Worm (Caenorhabditis elegans) whole organism, L4 larva: ENCODE data around the gene K07H8.5.

Experiments used
- F10B5.3 ChIP-seq: sonication (generic microtip); optimal IDR thresholded peaks from 2 replicates; lab custom pipeline; 2016; ENCODE audit warnings: mild to moderate bottlenecking, missing genetic modification characterization, missing compliant biosample characterization
- F26F4.8 ChIP-seq: fragments of 200-800 bp; sonication (Bioruptor generic); conservative IDR thresholded peaks from 2 replicates; pipeline ENCODE4 v1.3.6; 2022; ENCODE audit warnings: missing genetic modification characterization, missing compliant biosample characterization
- F49E8.2 ChIP-seq: sonication (generic microtip); optimal IDR thresholded peaks from 2 replicates; lab custom pipeline; 2016; ENCODE audit warnings: missing compliant biosample characterization, mild to moderate bottlenecking, missing genetic modification characterization, borderline replicate concordance
- T26A8.4 ChIP-seq: fragments of 200-800 bp; sonication (Bioruptor generic); IDR thresholded peaks from 2 replicates; pipeline ENCODE4 v1.3.6; 2022; ENCODE audit warnings: missing genetic modification characterization, missing compliant biosample characterization
- Y105C5A.15 ChIP-seq: fragments of 200-800 bp; sonication (Bioruptor generic); IDR thresholded peaks from 2 replicates; pipeline ENCODE4 v1.3.6; 2022; ENCODE audit warnings: missing genetic modification characterization, missing compliant biosample characterization
- Y48G9A.11 ChIP-seq: fragments of 200-800 bp; sonication (Bioruptor generic); IDR thresholded peaks from 2 replicates; pipeline ENCODE4 v1.3.6; 2022; ENCODE audit warnings: missing genetic modification reagents, missing genetic modification characterization, missing compliant biosample characterization
- Y5F2A.4 ChIP-seq: fragments of 200-800 bp; sonication (Bioruptor generic); optimal IDR thresholded peaks from 2 replicates; lab custom pipeline; 2018; ENCODE audit warnings: mild to moderate bottlenecking, missing genetic modification characterization, missing compliant biosample characterization
- Y75B8A.6 ChIP-seq: fragments of 200-800 bp; sonication (Bioruptor generic); IDR thresholded peaks from 2 replicates; pipeline ENCODE4 v1.3.6; 2022; ENCODE audit warnings: missing genetic modification reagents, missing genetic modification characterization, missing compliant biosample characterization
- ZK337.2 ChIP-seq: fragments of 200-800 bp; sonication (Bioruptor generic); IDR thresholded peaks from 2 replicates; pipeline ENCODE4 v1.3.6; 2022; ENCODE audit warnings: missing genetic modification reagents, missing genetic modification characterization, missing compliant biosample characterization
- aha-1 ChIP-seq: fragments of 150-350 bp; peaks from one replicate; lab custom pipeline; 2014; ENCODE audit warnings: missing biosample characterization, missing genetic modification characterization
- aly-2 ChIP-seq: sonication (generic microtip); optimal IDR thresholded peaks from 2 replicates; lab custom pipeline; 2018; ENCODE audit warnings: missing biosample characterization, missing genetic modification characterization
- arid-1 ChIP-seq: fragments of 200-800 bp; sonication (Bioruptor generic); conservative IDR thresholded peaks from 2 replicates; pipeline ENCODE4 v1.3.6; 2022; ENCODE audit warnings: missing genetic modification reagents, missing genetic modification characterization, missing compliant biosample characterization
- ceh-32 ChIP-seq: sonication (generic microtip); optimal IDR thresholded peaks from 2 replicates; lab custom pipeline; 2016; ENCODE audit warnings: mild to moderate bottlenecking, missing genetic modification characterization, missing compliant biosample characterization; ENCODE audit not compliant: poor library complexity
- cey-2 ChIP-seq: sonication (generic microtip); optimal IDR thresholded peaks from 3 replicates; lab custom pipeline; 2017; ENCODE audit warnings: missing genetic modification characterization, mild to moderate bottlenecking, missing compliant biosample characterization, antibody characterized with exemption, borderline replicate concordance; ENCODE audit not compliant: insufficient read depth
- ctbp-1 ChIP-seq: fragments of 200-800 bp; sonication (Bioruptor generic); IDR thresholded peaks from 2 replicates; pipeline ENCODE4 v1.3.6; 2022; ENCODE audit warnings: missing genetic modification reagents, missing genetic modification characterization, missing compliant biosample characterization
- daf-8 ChIP-seq: fragments of 200-800 bp; sonication (Bioruptor generic); IDR thresholded peaks from 2 replicates; pipeline ENCODE4 v1.3.6; 2022; ENCODE audit warnings: missing genetic modification characterization, missing compliant biosample characterization
- dmd-6 ChIP-seq: fragments of 200-800 bp; sonication (Bioruptor generic); IDR thresholded peaks from 2 replicates; pipeline ENCODE4 v1.3.6; 2022; ENCODE audit warnings: missing genetic modification reagents, missing genetic modification characterization, missing compliant biosample characterization
- dmd-8 ChIP-seq: fragments of 200-800 bp; sonication (Bioruptor generic); IDR thresholded peaks from 2 replicates; pipeline ENCODE4 v1.3.6; 2022; ENCODE audit warnings: missing genetic modification characterization, missing compliant biosample characterization
- dmd-9 ChIP-seq: fragments of 200-800 bp; sonication (Bioruptor generic); IDR thresholded peaks from 2 replicates; pipeline ENCODE4 v1.3.6; 2022; ENCODE audit warnings: missing genetic modification reagents, missing genetic modification characterization, missing compliant biosample characterization
- duxl-1 ChIP-seq: sonication (generic microtip); optimal IDR thresholded peaks from 2 replicates; lab custom pipeline; 2016; ENCODE audit warnings: mild to moderate bottlenecking, missing genetic modification characterization, moderate library complexity, missing compliant biosample characterization; ENCODE audit not compliant: poor library complexity
- egl-27 ChIP-seq: sonication (generic microtip); optimal IDR thresholded peaks from 3 replicates; lab custom pipeline; 2017; ENCODE audit warnings: missing biosample characterization, missing genetic modification reagents, missing genetic modification characterization
- fkh-10 ChIP-seq: fragments of 150-350 bp; optimal IDR thresholded peaks from 2 replicates; lab custom pipeline; 2014; ENCODE audit warnings: missing biosample characterization, missing genetic modification reagents, missing genetic modification characterization
- gei-8 ChIP-seq: fragments of 200-800 bp; sonication (Bioruptor generic); optimal IDR thresholded peaks from 2 replicates; lab custom pipeline; 2018; ENCODE audit warnings: mild to moderate bottlenecking, missing genetic modification characterization, missing compliant biosample characterization
- hif-1 ChIP-seq, 2 experiments: sonication (generic microtip); optimal IDR thresholded peaks; 2 replicates each; lab custom pipeline; 2016 to 2017; ENCODE audit warnings: missing compliant biosample characterization in 2 of 2, missing genetic modification characterization in 2 of 2, missing genetic modification reagents in 2 of 2, missing genotype in 2 of 2, mild to moderate bottlenecking in 1 of 2
- lin-1 ChIP-seq: fragments of 200-800 bp; sonication (Bioruptor generic); IDR thresholded peaks from 2 replicates; pipeline ENCODE4 v1.3.6; 2022; ENCODE audit warnings: missing genetic modification reagents, missing genetic modification characterization, missing compliant biosample characterization
- lin-15B ChIP-seq: fragments of 150-350 bp; sonication (generic microtip); optimal IDR thresholded peaks from 3 replicates; lab custom pipeline; 2014; ENCODE audit warnings: missing biosample characterization, missing genetic modification characterization
- lin-29 ChIP-seq: fragments of 200-800 bp; sonication (Bioruptor generic); IDR thresholded peaks from 2 replicates; pipeline ENCODE4 v1.3.6; 2022; ENCODE audit warnings: missing genetic modification reagents, missing genetic modification characterization, missing compliant biosample characterization
- lir-3 ChIP-seq: sonication (generic microtip); optimal IDR thresholded peaks from 2 replicates; lab custom pipeline; 2016; ENCODE audit warnings: mild to moderate bottlenecking, missing genetic modification characterization, missing compliant biosample characterization
- madf-5 ChIP-seq, 2 experiments: fragments of 200-800 bp; sonication (Bioruptor generic); IDR thresholded peaks; 2 replicates each; pipeline ENCODE4 v1.3.6; 2022; ENCODE audit warnings: missing compliant biosample characterization in 2 of 2, missing genetic modification characterization in 2 of 2
- mdl-1 ChIP-seq, 2 experiments: fragments of 150-350 bp in 1 of 2; sonication (generic microtip) in 1 of 2; optimal IDR thresholded peaks; 2 replicates each; lab custom pipeline; 2014 to 2017; ENCODE audit warnings: missing biosample characterization in 2 of 2, missing genetic modification characterization in 2 of 2
- mes-2 ChIP-seq: sonication (generic microtip); optimal IDR thresholded peaks from 2 replicates; lab custom pipeline; 2016; ENCODE audit warnings: missing genotype, mild to moderate bottlenecking, missing genetic modification characterization, missing compliant biosample characterization; ENCODE audit not compliant: poor library complexity, severe bottlenecking
- mxl-2 ChIP-seq: fragments of 200-800 bp; sonication (Bioruptor generic); conservative IDR thresholded peaks from 2 replicates; pipeline ENCODE4 v1.3.6; 2022; ENCODE audit warnings: missing genetic modification reagents, missing genetic modification characterization, missing compliant biosample characterization
- mxl-3 ChIP-seq: fragments of 200-800 bp; sonication (Bioruptor generic); optimal IDR thresholded peaks from 2 replicates; lab custom pipeline; 2018; ENCODE audit warnings: mild to moderate bottlenecking, missing genetic modification characterization, missing compliant biosample characterization
- nhr-11 ChIP-seq: fragments of 150-350 bp; optimal IDR thresholded peaks from 2 replicates; lab custom pipeline; 2014; ENCODE audit warnings: missing biosample characterization, missing genetic modification characterization
- nhr-25 ChIP-seq: sonication (generic microtip); optimal IDR thresholded peaks from 2 replicates; lab custom pipeline; 2017; ENCODE audit warnings: missing genetic modification characterization, mild to moderate bottlenecking, missing compliant biosample characterization, antibody characterized with exemption, moderate library complexity, borderline replicate concordance; ENCODE audit not compliant: insufficient read depth
- nhr-41 ChIP-seq: fragments of 200-800 bp; sonication (Bioruptor generic); IDR thresholded peaks from 2 replicates; pipeline ENCODE4 v1.3.6; 2022; ENCODE audit warnings: missing genetic modification reagents, missing genetic modification characterization, missing compliant biosample characterization
- nhr-6 ChIP-seq: fragments of 150-350 bp; optimal IDR thresholded peaks from 2 replicates; lab custom pipeline; 2014; ENCODE audit warnings: missing biosample characterization, missing genetic modification characterization
- pha-4 ChIP-seq, 2 experiments: fragments of 150-350 bp in 1 of 2; fragments of 200-800 bp in 1 of 2; sonication (Bioruptor generic) in 1 of 2; IDR thresholded peaks in 1 of 2; optimal IDR thresholded peaks in 1 of 2; 2 replicates each; pipeline versions ENCODE4 v1.3.6 to Lab custom; 2014 to 2022; ENCODE audit warnings: missing genetic modification characterization in 2 of 2, missing genetic modification reagents in 2 of 2, missing biosample characterization in 1 of 2, missing compliant biosample characterization in 1 of 2
- php-3 ChIP-seq: fragments of 200-800 bp; sonication (Bioruptor generic); IDR thresholded peaks from 2 replicates; pipeline ENCODE4 v1.3.6; 2022; ENCODE audit warnings: missing genetic modification reagents, missing genetic modification characterization, missing compliant biosample characterization
- pqm-1 ChIP-seq: sonication (generic microtip); optimal IDR thresholded peaks from 2 replicates; lab custom pipeline; 2017; ENCODE audit warnings: missing biosample characterization, missing genetic modification characterization
- rbr-2 ChIP-seq: sonication (generic microtip); optimal IDR thresholded peaks from 2 replicates; lab custom pipeline; 2016; ENCODE audit warnings: missing genotype, missing genetic modification characterization, missing compliant biosample characterization
- sdz-12 ChIP-seq: fragments of 200-800 bp; sonication (Bioruptor generic); optimal IDR thresholded peaks from 2 replicates; lab custom pipeline; 2018; ENCODE audit warnings: mild to moderate bottlenecking, missing genetic modification characterization, missing compliant biosample characterization
- snpc-4 ChIP-seq: fragments of 150-350 bp; optimal IDR thresholded peaks from 2 replicates; lab custom pipeline; 2014; ENCODE audit warnings: missing biosample characterization, missing genetic modification characterization
- spr-1 ChIP-seq: sonication (generic microtip); optimal IDR thresholded peaks from 2 replicates; lab custom pipeline; 2016; ENCODE audit warnings: mild to moderate bottlenecking, missing genetic modification characterization, missing compliant biosample characterization
- unc-130 ChIP-seq: sonication (generic microtip); optimal IDR thresholded peaks from 2 replicates; lab custom pipeline; 2016; ENCODE audit warnings: missing genetic modification reagents, missing genetic modification characterization, missing compliant biosample characterization
- vab-7 ChIP-seq: fragments of 200-800 bp; sonication (Bioruptor generic); IDR thresholded peaks from 2 replicates; pipeline ENCODE4 v1.3.6; 2022; ENCODE audit warnings: missing genetic modification reagents, missing genetic modification characterization, missing compliant biosample characterization
- zag-1 ChIP-seq: fragments of 150-350 bp; optimal IDR thresholded peaks from 2 replicates; lab custom pipeline; 2014; ENCODE audit warnings: missing biosample characterization, missing genetic modification characterization
- zfp-2 ChIP-seq: sonication (generic microtip); optimal IDR thresholded peaks from 2 replicates; lab custom pipeline; 2016; ENCODE audit warnings: mild to moderate bottlenecking, missing genetic modification characterization, missing compliant biosample characterization
- zfp-3 ChIP-seq: fragments of 200-800 bp; sonication (Bioruptor generic); conservative IDR thresholded peaks from 2 replicates; pipeline ENCODE4 v1.3.6; 2022; ENCODE audit warnings: missing genetic modification reagents, missing genetic modification characterization, missing compliant biosample characterization

The K07H8.5 gene

DNA sequence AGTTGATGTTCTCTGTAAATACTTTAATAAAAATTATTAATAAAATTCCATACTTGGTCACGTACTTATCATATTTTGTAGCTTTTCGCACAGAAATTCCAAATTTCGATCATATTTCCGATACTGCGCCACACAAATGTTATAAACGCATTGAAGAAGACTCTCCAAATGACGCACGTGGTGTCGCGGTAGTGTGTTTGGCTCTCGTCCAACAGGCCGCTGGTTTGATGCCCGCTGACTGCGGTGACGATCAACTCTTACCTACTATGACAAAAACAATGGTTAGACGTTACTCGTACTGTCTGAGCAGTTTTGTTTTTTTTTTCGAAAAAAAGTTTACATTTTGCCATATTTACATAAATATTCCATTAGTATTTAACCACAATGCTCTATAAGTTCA lies 15.3 kb upstream of the K07H8.5 start:
- no peak for TF ChIP-seq nhr-11
- peak; percentile 79 for TF ChIP-seq duxl-1
- TF ChIP-seq arid-1 = peak; percentile 92
- peak; percentile 80 for TF ChIP-seq Y48G9A.11 (GFP tag; lab: Robert Waterston, UW)
- TF ChIP-seq pqm-1 (tag; lab: Kevin White, UChicago) = peak; percentile 46
- peak; percentile 77 to 81; a peak in 2 of 4 replicates for TF ChIP-seq madf-5 (GFP tag; IDR thresholded peaks at IDR 0.05; lab: Robert Waterston, UW)
- peak; percentile 56 for TF ChIP-seq F10B5.3
- TF ChIP-seq cey-2 = no peak
- peak; percentile 68 for TF ChIP-seq spr-1 (tag; lab: Kevin White, UChicago)
- TF ChIP-seq lin-29 = no peak
- peak; percentile 64 for TF ChIP-seq mxl-3 (GFP tag; lab: Kevin White, UChicago)
- peak; percentile 25 for TF ChIP-seq nhr-6
- no peak; the same call in 1 of the 2 replicates for TF ChIP-seq ctbp-1 (GFP tag; lab: Robert Waterston, UW)
- TF ChIP-seq lin-15B (tag; lab: Kevin White, UChicago) = no peak
- TF ChIP-seq aly-2 (tag; lab: Kevin White, UChicago) = no peak
- peak; percentile 83; the same call in 1 of the 2 replicates for TF ChIP-seq lin-1
- TF ChIP-seq sdz-12 (GFP tag; lab: Kevin White, UChicago) = peak; percentile 83
- peak; percentile 94 for TF ChIP-seq vab-7 (GFP tag; lab: Robert Waterston, UW)
- 0 out of 2 replicates have a peak, but pooled peaks have one; percentile 59 for TF ChIP-seq ZK337.2 (GFP tag; lab: Robert Waterston, UW)
- TF ChIP-seq pha-4 (GFP tag; IDR thresholded peaks at IDR 0.05; lab: Robert Waterston, UW) = peak; percentile 95
- no peak for TF ChIP-seq pha-4 (tag; optimal IDR thresholded peaks at IDR 0.05; lab: Kevin White, UChicago)
- TF ChIP-seq F26F4.8 (GFP tag; lab: Robert Waterston, UW) = peak; percentile 98
- TF ChIP-seq zfp-3 (GFP tag; lab: Robert Waterston, UW) = peak; percentile 73
- 0 out of 2 replicates have a peak, but pooled peaks have one; percentile 45 for TF ChIP-seq daf-8 (GFP tag; lab: Robert Waterston, UW)
- TF ChIP-seq snpc-4 = no peak
- TF ChIP-seq dmd-8 = peak; percentile 97
- no peak for TF ChIP-seq Y75B8A.6 (GFP tag; lab: Robert Waterston, UW)
- peak; percentile 1 to 71 for TF ChIP-seq mdl-1 (tag; optimal IDR thresholded peaks at IDR 0.05; lab: Kevin White, UChicago)
- TF ChIP-seq Y5F2A.4 = peak; percentile 82
- TF ChIP-seq rbr-2 = peak; percentile 72
- TF ChIP-seq php-3 = peak; percentile 84
- TF ChIP-seq ceh-32 = no peak
- peak; percentile 78 for TF ChIP-seq nhr-41 (GFP tag; lab: Robert Waterston, UW)
- TF ChIP-seq lir-3 (tag; lab: Kevin White, UChicago) = peak; percentile 55
- peak; percentile 72 for TF ChIP-seq mxl-2 (GFP tag; lab: Robert Waterston, UW)
- TF ChIP-seq egl-27 (tag; lab: Kevin White, UChicago) = no peak
- TF ChIP-seq aha-1 (tag; lab: Kevin White, UChicago) = peak; percentile 95
- no peak for TF ChIP-seq zag-1 (tag; lab: Kevin White, UChicago)
- TF ChIP-seq nhr-25 (tag; lab: Kevin White, UChicago) = no peak
- TF ChIP-seq unc-130 (GFP tag; lab: Kevin White, UChicago) = peak; percentile 80
- peak; percentile 74 for TF ChIP-seq F49E8.2
- no peak for TF ChIP-seq mes-2
- peak; percentile 56 for TF ChIP-seq zfp-2
- TF ChIP-seq fkh-10 (GFP tag; lab: Kevin White, UChicago) = no peak
- TF ChIP-seq hif-1 (tag; optimal IDR thresholded peaks at IDR 0.05; lab: Kevin White, UChicago) = peak in 1 of 2 experiments; percentile 54
- TF ChIP-seq gei-8 (GFP tag; lab: Kevin White, UChicago) = peak; percentile 63
- peak; percentile 78 for TF ChIP-seq dmd-6
- peak; percentile 80 for TF ChIP-seq T26A8.4 (GFP tag; lab: Robert Waterston, UW)
- peak; percentile 93; the same call in 1 of the 2 replicates for TF ChIP-seq Y105C5A.15 (GFP tag; lab: Robert Waterston, UW)
- TF ChIP-seq dmd-9 (GFP tag; lab: Robert Waterston, UW) = 0 out of 2 replicates have a peak, but pooled peaks have one; percentile 49
